Worm (Caenorhabditis elegans) whole organism, L1 larva: ENCODE data around the gene glb-13.
A peak's percentile ranks its signal among the peaks of the same experiment; 100 is the strongest.

ENCODE experiments used
- C04F5.9 ChIP-seq: sonication (generic microtip); optimal IDR thresholded peaks from 2 replicates; lab custom pipeline; 2016; ENCODE audit warnings: missing genetic modification characterization, missing compliant biosample characterization
- F16B12.6 ChIP-seq: fragments of 150-350 bp; optimal IDR thresholded peaks from 2 replicates; lab custom pipeline; 2014; ENCODE audit warnings: missing biosample characterization, missing genetic modification characterization
- Y116A8C.19 ChIP-seq: sonication (generic microtip); optimal IDR thresholded peaks from 2 replicates; lab custom pipeline; 2016; ENCODE audit warnings: missing compliant biosample characterization, missing genetic modification characterization, borderline replicate concordance
- aha-1 ChIP-seq: fragments of 150-350 bp; optimal IDR thresholded peaks from 2 replicates; lab custom pipeline; 2014; ENCODE audit warnings: missing biosample characterization, missing genetic modification characterization
- alr-1 ChIP-seq: fragments of 200-800 bp; sonication (Bioruptor generic); optimal IDR thresholded peaks from 2 replicates; lab custom pipeline; 2018; ENCODE audit warnings: borderline replicate concordance, mild to moderate bottlenecking, missing genetic modification characterization, missing compliant biosample characterization
- ama-1 ChIP-seq: fragments of 150-350 bp; optimal IDR thresholded peaks from 2 replicates; lab custom pipeline; 2014
- blmp-1 ChIP-seq: fragments of 150-350 bp; optimal IDR thresholded peaks from 2 replicates; lab custom pipeline; 2014; ENCODE audit warnings: missing biosample characterization, missing genetic modification characterization
- ceh-63 ChIP-seq: fragments of 200-800 bp; sonication (Bioruptor generic); optimal IDR thresholded peaks from 2 replicates; lab custom pipeline; 2018; ENCODE audit warnings: mild to moderate bottlenecking, missing genetic modification characterization, missing compliant biosample characterization
- dpl-1 ChIP-seq, 3 experiments: fragments of 150-350 bp in 2 of 3; sonication (generic microtip) in 1 of 3; optimal IDR thresholded peaks; 2 replicates each; lab custom pipeline; 2014 to 2017; ENCODE audit warnings: missing biosample characterization in 3 of 3, missing genetic modification characterization in 3 of 3, missing genetic modification reagents in 3 of 3
- efl-1 ChIP-seq, 4 experiments: fragments of 150-350 bp; optimal IDR thresholded peaks in 3 of 4; peaks in 1 of 4; 1 replicate in 1 of 4; 2 replicates in 3 of 4; lab custom pipeline; 2014; ENCODE audit warnings: missing biosample characterization in 2 of 4, missing genetic modification characterization in 2 of 4, missing genetic modification reagents in 2 of 4
- efl-3 ChIP-seq: fragments of 200-800 bp; sonication (Bioruptor generic); optimal IDR thresholded peaks from 2 replicates; lab custom pipeline; 2018; ENCODE audit warnings: mild to moderate bottlenecking, missing genetic modification characterization, missing compliant biosample characterization
- egl-13 ChIP-seq: sonication (generic microtip); optimal IDR thresholded peaks from 2 replicates; lab custom pipeline; 2016; ENCODE audit warnings: missing genotype, missing genetic modification reagents, missing genetic modification characterization, missing compliant biosample characterization
- egl-27 ChIP-seq, 2 experiments: fragments of 150-350 bp in 1 of 2; sonication (generic microtip); optimal IDR thresholded peaks; 3 replicates each; lab custom pipeline; 2017 to 2018; ENCODE audit warnings: missing biosample characterization in 2 of 2, missing genetic modification characterization in 2 of 2, missing genetic modification reagents in 2 of 2
- elt-3 ChIP-seq, 6 experiments: fragments of 150-350 bp in 1 of 6; sonication (generic microtip); optimal IDR thresholded peaks; 2 replicates each; lab custom pipeline; 2017 to 2018; ENCODE audit warnings: missing biosample characterization in 6 of 6, missing genetic modification characterization in 6 of 6, inconsistent platforms in 1 of 6
- ets-5 ChIP-seq: fragments of 200-800 bp; sonication (Bioruptor generic); IDR thresholded peaks from 2 replicates; pipeline ENCODE4 v1.3.6; 2022; ENCODE audit warnings: missing genetic modification characterization, missing compliant biosample characterization
- fkh-8 ChIP-seq: sonication (generic microtip); optimal IDR thresholded peaks from 2 replicates; lab custom pipeline; 2016; ENCODE audit warnings: mild to moderate bottlenecking, missing genetic modification characterization, missing compliant biosample characterization
- fos-1 ChIP-seq: fragments of 150-350 bp; optimal IDR thresholded peaks from 2 replicates; lab custom pipeline; 2014; ENCODE audit warnings: missing biosample characterization, missing genetic modification characterization
- grh-1 ChIP-seq: fragments of 200-800 bp; sonication (Bioruptor generic); IDR thresholded peaks from 2 replicates; pipeline ENCODE4 v1.3.6; 2022; ENCODE audit warnings: missing genetic modification reagents, missing genetic modification characterization, missing compliant biosample characterization
- lin-13 ChIP-seq: fragments of 150-350 bp; optimal IDR thresholded peaks from 2 replicates; lab custom pipeline; 2014; ENCODE audit warnings: missing biosample characterization, missing genetic modification reagents, missing genetic modification characterization
- lin-14 ChIP-seq: fragments of 200-800 bp; sonication (Bioruptor generic); optimal IDR thresholded peaks from 2 replicates; lab custom pipeline; 2018; ENCODE audit warnings: mild to moderate bottlenecking, missing genetic modification characterization, moderate library complexity, missing compliant biosample characterization
- lin-35 ChIP-seq, 2 experiments: fragments of 150-350 bp; optimal IDR thresholded peaks; 2 replicates each; lab custom pipeline; 2014; ENCODE audit warnings: missing biosample characterization in 2 of 2, missing genetic modification characterization in 2 of 2, missing genetic modification reagents in 2 of 2
- mef-2 ChIP-seq: fragments of 150-350 bp; optimal IDR thresholded peaks from 2 replicates; lab custom pipeline; 2014; ENCODE audit warnings: missing biosample characterization, missing genetic modification characterization
- nhr-11 ChIP-seq: fragments of 150-350 bp; optimal IDR thresholded peaks from 2 replicates; lab custom pipeline; 2014; ENCODE audit warnings: missing biosample characterization, missing genetic modification characterization
- nhr-19 ChIP-seq: fragments of 200-800 bp; sonication (Bioruptor generic); conservative IDR thresholded peaks from 2 replicates; pipeline ENCODE4 v1.3.6; 2022; ENCODE audit warnings: missing genetic modification characterization, missing compliant biosample characterization
- nhr-20 ChIP-seq: sonication (generic microtip); optimal IDR thresholded peaks from 2 replicates; lab custom pipeline; 2016; ENCODE audit warnings: mild to moderate bottlenecking, missing genetic modification characterization, missing compliant biosample characterization
- nhr-47 ChIP-seq: sonication (generic microtip); optimal IDR thresholded peaks from 2 replicates; lab custom pipeline; 2016; ENCODE audit warnings: mild to moderate bottlenecking, missing genetic modification characterization, moderate library complexity, missing compliant biosample characterization
- nhr-71 ChIP-seq: sonication (generic microtip); optimal IDR thresholded peaks from 2 replicates; lab custom pipeline; 2016; ENCODE audit warnings: mild to moderate bottlenecking, missing genetic modification characterization, moderate library complexity, missing compliant biosample characterization
- nhr-85 ChIP-seq: sonication (generic microtip); peaks from one replicate; lab custom pipeline; 2016; ENCODE audit warnings: missing genetic modification characterization, inconsistent platforms, missing compliant biosample characterization
- nhr-90 ChIP-seq: sonication (generic microtip); optimal IDR thresholded peaks from 2 replicates; lab custom pipeline; 2016; ENCODE audit warnings: mild to moderate bottlenecking, missing genetic modification characterization, missing compliant biosample characterization; ENCODE audit not compliant: poor library complexity
- pag-3 ChIP-seq: sonication (generic microtip); optimal IDR thresholded peaks from 2 replicates; lab custom pipeline; 2017; ENCODE audit warnings: missing genetic modification characterization, mild to moderate bottlenecking, missing compliant biosample characterization, antibody characterized with exemption, borderline replicate concordance; ENCODE audit not compliant: insufficient read depth
- snu-23 ChIP-seq: sonication (generic microtip); optimal IDR thresholded peaks from 2 replicates; lab custom pipeline; 2016; ENCODE audit warnings: missing genetic modification characterization, missing compliant biosample characterization
- sup-37 ChIP-seq: fragments of 200-800 bp; sonication (Bioruptor generic); optimal IDR thresholded peaks from 2 replicates; lab custom pipeline; 2018; ENCODE audit warnings: mild to moderate bottlenecking, missing genetic modification characterization, missing compliant biosample characterization
- swsn-7 ChIP-seq: sonication (generic microtip); optimal IDR thresholded peaks from 2 replicates; lab custom pipeline; 2016; ENCODE audit warnings: missing genetic modification characterization, missing compliant biosample characterization
- tbx-2 ChIP-seq: sonication (generic microtip); optimal IDR thresholded peaks from 2 replicates; lab custom pipeline; 2016; ENCODE audit warnings: missing genetic modification characterization, missing compliant biosample characterization
- unc-30 ChIP-seq: sonication (generic microtip); optimal IDR thresholded peaks from 2 replicates; lab custom pipeline; 2017; ENCODE audit warnings: missing biosample characterization, missing genetic modification characterization
- unc-62 ChIP-seq: fragments of 150-350 bp; optimal IDR thresholded peaks from 2 replicates; lab custom pipeline; 2014; ENCODE audit warnings: missing biosample characterization, missing genetic modification reagents, missing genetic modification characterization
- unc-86 ChIP-seq: sonication (generic microtip); optimal IDR thresholded peaks from 2 replicates; lab custom pipeline; 2016; ENCODE audit warnings: missing genetic modification characterization, missing compliant biosample characterization
- xbp-1 ChIP-seq: sonication (generic microtip); optimal IDR thresholded peaks from 2 replicates; lab custom pipeline; 2016; ENCODE audit warnings: missing genetic modification characterization, missing compliant biosample characterization
- zip-4 ChIP-seq: fragments of 200-800 bp; sonication (Bioruptor generic); optimal IDR thresholded peaks from 2 replicates; lab custom pipeline; 2018; ENCODE audit warnings: mild to moderate bottlenecking, missing genetic modification characterization, moderate library complexity, missing compliant biosample characterization
- ztf-11 ChIP-seq, 2 experiments: sonication (generic microtip); optimal IDR thresholded peaks; 2 replicates each; lab custom pipeline; 2016 to 2017; ENCODE audit warnings: missing genetic modification characterization in 2 of 2, missing biosample characterization in 1 of 2, missing compliant biosample characterization in 1 of 2

Gene glb-13

DNA sequence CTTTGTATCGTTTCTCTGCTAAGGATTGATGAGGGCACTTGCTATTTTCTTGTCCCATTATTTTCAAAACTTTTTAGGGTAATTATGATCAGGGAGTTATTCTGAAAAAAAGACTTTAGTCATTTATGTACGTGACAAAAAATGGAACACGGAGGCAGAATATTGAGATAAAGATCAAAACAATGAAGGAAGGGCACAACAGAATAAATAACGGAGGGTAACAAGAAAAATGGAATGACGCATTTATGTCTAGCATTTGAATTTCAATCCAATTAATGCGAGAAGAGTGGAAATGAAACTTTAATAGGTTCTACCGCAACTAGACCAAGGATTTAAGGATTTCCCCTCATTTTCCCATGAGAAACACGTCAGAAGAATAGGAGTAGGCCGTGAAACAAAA, at the start of gene glb-13:
TSS of gene glb-13 (minus strand) at position 101 of the 400 bp plus-strand sequence.
- TF ChIP-seq nhr-11 (no peak), elt-3 (tag; optimal IDR thresholded peaks at IDR 0.05; lab: Kevin White, UChicago) (no peak), nhr-19 (GFP tag; lab: Robert Waterston, UW) (no peak), nhr-71 (tag; lab: Kevin White, UChicago) (no peak), unc-86 (no peak), efl-1 (optimal IDR thresholded peaks at IDR 0.05; lab: Kevin White, UChicago) (no peak), efl-1 (GFP tag; optimal IDR thresholded peaks at IDR 0.05 in 1 of 2; lab: Kevin White, UChicago) (no peak), unc-62 (no peak), alr-1 (tag; lab: Kevin White, UChicago) (no peak), unc-30 (tag; lab: Kevin White, UChicago) (no peak), swsn-7 (tag; lab: Kevin White, UChicago) (no peak), ets-5 (GFP tag; lab: Robert Waterston, UW) (no peak)

DNA sequence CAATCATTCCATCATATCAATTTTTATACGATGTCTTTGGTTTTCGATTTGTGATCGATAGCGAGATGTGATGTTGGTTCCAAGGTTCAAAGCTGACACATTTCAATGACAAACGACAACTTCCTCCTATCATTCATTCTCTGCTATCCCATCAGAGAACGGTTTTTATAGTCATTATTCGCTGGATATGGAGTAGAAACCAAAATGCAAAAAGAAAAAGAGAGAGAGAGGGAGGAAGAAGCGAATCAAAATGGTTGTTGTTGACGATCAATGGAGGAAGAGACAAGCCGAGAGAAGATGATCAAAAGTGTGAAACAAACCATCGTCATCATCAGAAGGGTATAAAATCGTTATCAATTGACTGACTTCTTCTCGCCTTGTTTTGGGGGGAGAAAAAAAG, 47.2 kb upstream of the glb-13 start, which contains the start of gene T24D3.2:
TSS of gene T24D3.2 (plus strand) at position 304 of the 400 bp plus-strand sequence.
- TF ChIP-seq sup-37 (GFP tag; lab: Kevin White, UChicago): no peak
- TF ChIP-seq nhr-90 (tag; lab: Kevin White, UChicago): peak; percentile 36
- no peak for TF ChIP-seq fos-1 (tag; lab: Kevin White, UChicago)
- TF ChIP-seq fkh-8 (tag; lab: Kevin White, UChicago): no peak
- no peak for TF ChIP-seq zip-4
- no peak for TF ChIP-seq ama-1 (lab: Kevin White, UChicago)
- TF ChIP-seq nhr-47 (tag; lab: Kevin White, UChicago): peak; percentile 18
- peak; percentile 83 for TF ChIP-seq blmp-1 (tag; lab: Kevin White, UChicago)
- no peak for TF ChIP-seq nhr-11
- peak; percentile 68 for TF ChIP-seq nhr-20
- no peak for TF ChIP-seq Y116A8C.19 (tag; lab: Kevin White, UChicago)
- TF ChIP-seq snu-23 (GFP tag; lab: Kevin White, UChicago): peak; percentile 33
- TF ChIP-seq ceh-63 (GFP tag; lab: Kevin White, UChicago): no peak
- TF ChIP-seq lin-35 (GFP tag; optimal IDR thresholded peaks at IDR 0.05; lab: Kevin White, UChicago): peak in 1 of 2 experiments; percentile 12
- TF ChIP-seq aha-1: no peak
- peak; percentile 34 for TF ChIP-seq nhr-19 (GFP tag; lab: Robert Waterston, UW)
- no peak for TF ChIP-seq F16B12.6 (tag; lab: Kevin White, UChicago)
- peak; percentile 72 for TF ChIP-seq nhr-71 (tag; lab: Kevin White, UChicago)
- TF ChIP-seq efl-1 (optimal IDR thresholded peaks at IDR 0.05; lab: Kevin White, UChicago): no peak
- TF ChIP-seq efl-1 (GFP tag; optimal IDR thresholded peaks at IDR 0.05 in 1 of 2; lab: Kevin White, UChicago): no peak
- no peak for TF ChIP-seq xbp-1
- TF ChIP-seq tbx-2: peak; percentile 66
- no peak for TF ChIP-seq dpl-1 (GFP tag; optimal IDR thresholded peaks at IDR 0.05; lab: Kevin White, UChicago)
- TF ChIP-seq nhr-85: peak; percentile 87
- TF ChIP-seq lin-14 (GFP tag; lab: Kevin White, UChicago): peak; percentile 62
- TF ChIP-seq elt-3 (tag; optimal IDR thresholded peaks at IDR 0.05; lab: Kevin White, UChicago): peak in 5 of 6 experiments; percentile 41 to 78 (median 66)
- TF ChIP-seq C04F5.9 (tag; lab: Kevin White, UChicago): no peak
- TF ChIP-seq mef-2: no peak
- TF ChIP-seq, all 84 proteins: peak for 12

DNA sequence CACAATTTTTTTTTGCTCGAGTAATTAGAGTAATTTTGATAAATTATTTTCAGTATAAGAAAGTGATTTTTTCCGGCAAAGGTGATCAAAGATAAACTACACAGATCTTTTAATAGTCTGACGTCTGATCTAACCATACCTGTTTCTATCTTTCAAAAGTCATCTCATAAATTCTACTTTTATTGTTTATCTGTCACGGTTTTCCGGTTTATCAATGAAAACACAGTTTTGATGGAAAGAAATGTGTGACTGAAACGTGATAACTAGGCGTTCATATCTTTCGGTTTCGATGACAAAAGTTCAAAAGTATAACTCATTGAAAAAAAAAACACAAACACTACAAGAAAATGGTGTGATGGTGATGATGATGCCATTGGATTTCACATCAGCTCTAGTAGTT, 44.4 kb upstream of the glb-13 start:
- TF ChIP-seq efl-3: no peak
- peak; percentile 67 for TF ChIP-seq nhr-71 (tag; lab: Kevin White, UChicago)
- no peak for TF ChIP-seq egl-13 (tag; lab: Kevin White, UChicago)
- peak in 3 of 6 experiments; percentile 25 to 50 (median 38) for TF ChIP-seq elt-3 (tag; optimal IDR thresholded peaks at IDR 0.05; lab: Kevin White, UChicago)
- TF ChIP-seq tbx-2: peak; percentile 20
- peak; percentile 87 for TF ChIP-seq nhr-85
- TF ChIP-seq nhr-19 (GFP tag; lab: Robert Waterston, UW): peak; percentile 48
- no peak for TF ChIP-seq lin-13 (GFP tag; lab: Kevin White, UChicago)
- TF ChIP-seq snu-23 (GFP tag; lab: Kevin White, UChicago): peak; percentile 23
- TF ChIP-seq grh-1 (GFP tag; lab: Robert Waterston, UW): peak; percentile 88
- no peak for TF ChIP-seq ztf-11 (tag; optimal IDR thresholded peaks at IDR 0.05; lab: Kevin White, UChicago)
- TF ChIP-seq egl-27 (tag; optimal IDR thresholded peaks at IDR 0.05; lab: Kevin White, UChicago): no peak
- no peak for TF ChIP-seq pag-3
- peak; percentile 63 for TF ChIP-seq lin-14 (GFP tag; lab: Kevin White, UChicago)
- TF ChIP-seq nhr-20: peak; percentile 70
- peak; percentile 29 for TF ChIP-seq nhr-90 (tag; lab: Kevin White, UChicago)
- TF ChIP-seq lin-35 (GFP tag; optimal IDR thresholded peaks at IDR 0.05; lab: Kevin White, UChicago): no peak
- TF ChIP-seq, all 84 proteins: peak for 10
